Worm (Caenorhabditis elegans) whole organism, L2 larva: Measurements from ENCODE around the gene rab-19.

Experiments
- C34F6.9 ChIP-seq: fragments of 150-350 bp; optimal IDR thresholded peaks from 2 replicates; lab custom pipeline; 2014; ENCODE audit warnings: missing biosample characterization, missing genetic modification characterization
- F13H6.1 ChIP-seq: sonication (generic microtip); optimal IDR thresholded peaks from 2 replicates; lab custom pipeline; 2016; ENCODE audit warnings: missing genetic modification characterization, missing compliant biosample characterization
- R02D3.7 ChIP-seq: fragments of 150-350 bp; optimal IDR thresholded peaks from 2 replicates; lab custom pipeline; 2014; ENCODE audit warnings: missing biosample characterization, missing genetic modification characterization
- Y55F3AM.14 ChIP-seq: fragments of 200-800 bp; sonication (Bioruptor generic); optimal IDR thresholded peaks from 2 replicates; lab custom pipeline; 2018; ENCODE audit warnings: mild to moderate bottlenecking, missing genetic modification characterization, missing compliant biosample characterization
- aly-2 ChIP-seq: fragments of 150-350 bp; optimal IDR thresholded peaks from 2 replicates; lab custom pipeline; 2014; ENCODE audit warnings: missing biosample characterization, missing genetic modification characterization
- blmp-1 ChIP-seq: sonication (generic microtip); optimal IDR thresholded peaks from 2 replicates; lab custom pipeline; 2017; ENCODE audit warnings: missing genetic modification characterization, mild to moderate bottlenecking, missing compliant biosample characterization, antibody characterized with exemption, moderate library complexity; ENCODE audit not compliant: insufficient read depth
- ceh-16 ChIP-seq: fragments of 150-350 bp; optimal IDR thresholded peaks from 2 replicates; lab custom pipeline; 2014; ENCODE audit warnings: missing biosample characterization, missing genetic modification characterization
- ceh-82 ChIP-seq: fragments of 150-350 bp; optimal IDR thresholded peaks from 2 replicates; lab custom pipeline; 2014; ENCODE audit warnings: missing biosample characterization, missing genetic modification characterization
- crh-2 ChIP-seq: sonication (generic microtip); optimal IDR thresholded peaks from 2 replicates; lab custom pipeline; 2017; ENCODE audit warnings: missing biosample characterization, missing genetic modification characterization
- dmd-4 ChIP-seq: sonication (generic microtip); optimal IDR thresholded peaks from 2 replicates; lab custom pipeline; 2017; ENCODE audit warnings: missing biosample characterization, missing genetic modification characterization
- egl-27 ChIP-seq: sonication (generic microtip); optimal IDR thresholded peaks from 3 replicates; lab custom pipeline; 2017; ENCODE audit warnings: missing biosample characterization, missing genetic modification reagents, missing genetic modification characterization
- elt-3 ChIP-seq: sonication (generic microtip); optimal IDR thresholded peaks from 2 replicates; lab custom pipeline; 2017; ENCODE audit warnings: missing biosample characterization, missing genetic modification characterization
- fos-1 ChIP-seq: fragments of 150-350 bp; optimal IDR thresholded peaks from 2 replicates; lab custom pipeline; 2014; ENCODE audit warnings: missing biosample characterization, missing genetic modification characterization
- lin-11 ChIP-seq: fragments of 150-350 bp; sonication (generic microtip); optimal IDR thresholded peaks from 2 replicates; lab custom pipeline; 2014; ENCODE audit warnings: missing biosample characterization, missing genetic modification characterization, inconsistent platforms, mixed read lengths
- lin-13 ChIP-seq: fragments of 150-350 bp; optimal IDR thresholded peaks from 2 replicates; lab custom pipeline; 2014; ENCODE audit warnings: missing biosample characterization, missing genetic modification reagents, missing genetic modification characterization
- lin-39 ChIP-seq: fragments of 150-350 bp; optimal IDR thresholded peaks from 2 replicates; lab custom pipeline; 2014; ENCODE audit warnings: missing biosample characterization, missing genetic modification reagents, missing genetic modification characterization
- mab-5 ChIP-seq: fragments of 150-350 bp; optimal IDR thresholded peaks from 2 replicates; lab custom pipeline; 2014; ENCODE audit warnings: missing biosample characterization, missing genetic modification characterization
- mbf-1 ChIP-seq: sonication (generic microtip); optimal IDR thresholded peaks from 2 replicates; lab custom pipeline; 2017; ENCODE audit warnings: missing biosample characterization, missing genetic modification characterization
- mdl-1 ChIP-seq, 2 experiments: fragments of 150-350 bp in 1 of 2; sonication (generic microtip) in 1 of 2; optimal IDR thresholded peaks; 2 replicates each; lab custom pipeline; 2017; ENCODE audit warnings: missing biosample characterization in 2 of 2, missing genetic modification characterization in 2 of 2
- nhr-10 ChIP-seq: sonication (generic microtip); optimal IDR thresholded peaks from 2 replicates; lab custom pipeline; 2017; ENCODE audit warnings: missing biosample characterization, missing genetic modification characterization
- nhr-11 ChIP-seq: fragments of 150-350 bp; optimal IDR thresholded peaks from 2 replicates; lab custom pipeline; 2014; ENCODE audit warnings: missing biosample characterization, missing genetic modification characterization
- nhr-12 ChIP-seq: fragments of 150-350 bp; optimal IDR thresholded peaks from 2 replicates; lab custom pipeline; 2014; ENCODE audit warnings: missing biosample characterization, missing genetic modification characterization
- nhr-21 ChIP-seq: fragments of 150-350 bp; optimal IDR thresholded peaks from 2 replicates; lab custom pipeline; 2014; ENCODE audit warnings: missing biosample characterization, missing genetic modification characterization
- nhr-237 ChIP-seq: fragments of 150-350 bp; optimal IDR thresholded peaks from 2 replicates; lab custom pipeline; 2014; ENCODE audit warnings: missing biosample characterization, missing genetic modification characterization
- nhr-6 ChIP-seq: fragments of 150-350 bp; optimal IDR thresholded peaks from 2 replicates; lab custom pipeline; 2014; ENCODE audit warnings: missing biosample characterization, missing genetic modification characterization
- nhr-77 ChIP-seq: fragments of 150-350 bp; optimal IDR thresholded peaks from 2 replicates; lab custom pipeline; 2014; ENCODE audit warnings: missing biosample characterization, missing genetic modification characterization
- peb-1 ChIP-seq: fragments of 150-350 bp; optimal IDR thresholded peaks from 2 replicates; lab custom pipeline; 2014; ENCODE audit warnings: missing biosample characterization, missing genetic modification characterization
- sem-4 ChIP-seq: fragments of 150-350 bp; optimal IDR thresholded peaks from 2 replicates; lab custom pipeline; 2014; ENCODE audit warnings: missing biosample characterization, missing genetic modification reagents, missing genetic modification characterization
- sma-3 ChIP-seq: sonication (generic microtip); optimal IDR thresholded peaks from 2 replicates; lab custom pipeline; 2016; ENCODE audit warnings: missing genetic modification reagents, missing genetic modification characterization, missing compliant biosample characterization
- snpc-4 ChIP-seq: fragments of 150-350 bp; optimal IDR thresholded peaks from 2 replicates; lab custom pipeline; 2014; ENCODE audit warnings: missing biosample characterization, missing genetic modification characterization
- unc-39 ChIP-seq: fragments of 150-350 bp; optimal IDR thresholded peaks from 2 replicates; lab custom pipeline; 2014; ENCODE audit warnings: missing biosample characterization, missing genetic modification characterization
- unc-55 ChIP-seq: fragments of 150-350 bp; sonication (generic microtip); optimal IDR thresholded peaks from 3 replicates; lab custom pipeline; 2014; ENCODE audit warnings: missing biosample characterization, missing genetic modification reagents, missing genetic modification characterization
- unc-62 ChIP-seq: fragments of 150-350 bp; optimal IDR thresholded peaks from 2 replicates; lab custom pipeline; 2014; ENCODE audit warnings: missing biosample characterization, missing genetic modification reagents, missing genetic modification characterization
- zag-1 ChIP-seq: fragments of 150-350 bp; optimal IDR thresholded peaks from 2 replicates; lab custom pipeline; 2014; ENCODE audit warnings: missing biosample characterization, missing genetic modification characterization
- ztf-1 ChIP-seq: fragments of 200-800 bp; sonication (Bioruptor generic); conservative IDR thresholded peaks from 2 replicates; pipeline ENCODE4 v1.3.6; 2022; ENCODE audit warnings: missing genetic modification characterization, missing compliant biosample characterization
- ztf-11 ChIP-seq: sonication (generic microtip); optimal IDR thresholded peaks from 2 replicates; lab custom pipeline; 2017; ENCODE audit warnings: missing biosample characterization, missing genetic modification characterization

The rab-19 gene

ce11 chrIV:13364869-13365268 lies 19.3 kb downstream of the rab-19 start, which contains the start of gene srsx-25:
Gene srsx-25, plus strand, starts transcription at chrIV:13365169.
- TF ChIP-seq fos-1 (tag; lab: Kevin White, UChicago) (no peak), mdl-1 (tag; optimal IDR thresholded peaks at IDR 0.05; lab: Kevin White, UChicago) (no peak), zag-1 (tag; lab: Kevin White, UChicago) (no peak), nhr-12 (no peak), egl-27 (no peak), lin-39 (tag; lab: Kevin White, UChicago) (no peak), nhr-21 (tag; lab: Kevin White, UChicago) (no peak), nhr-6 (tag; lab: Kevin White, UChicago) (no peak), ceh-82 (tag; lab: Kevin White, UChicago) (no peak), ztf-11 (no peak), sma-3 (GFP tag; lab: Kevin White, UChicago) (no peak), R02D3.7 (tag; lab: Kevin White, UChicago) (no peak), blmp-1 (tag; lab: Kevin White, UChicago) (no peak), lin-13 (GFP tag; lab: Kevin White, UChicago) (no peak), sem-4 (no peak), nhr-237 (tag; lab: Kevin White, UChicago) (no peak), F13H6.1 (tag; lab: Kevin White, UChicago) (no peak), unc-39 (tag; lab: Kevin White, UChicago) (no peak), ceh-16 (tag; lab: Kevin White, UChicago) (no peak)

DNA sequence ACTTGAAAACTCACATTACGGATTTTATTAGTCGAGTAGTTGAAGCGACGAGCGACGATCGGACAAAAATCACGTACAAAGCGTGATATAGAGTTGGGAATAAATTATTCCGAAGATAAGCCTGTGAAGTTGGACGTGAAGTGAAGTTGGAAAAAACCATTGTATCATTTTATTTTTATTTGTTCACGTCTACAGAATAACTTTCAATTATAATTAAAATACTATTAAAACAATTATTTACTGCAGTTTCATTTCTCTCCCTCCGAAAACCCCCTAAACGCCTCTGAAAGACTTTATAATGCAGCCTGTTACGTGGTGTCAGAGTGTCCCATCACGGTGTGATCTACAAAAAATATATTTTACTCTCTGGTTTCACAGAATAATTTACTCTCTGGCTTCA lies 24.0 kb downstream of the rab-19 start, which contains the start of gene Y62E10A.3:
Gene Y62E10A.3, minus strand, starts transcription at position 101 of the 400 bp plus-strand sequence.
- no peak for TF ChIP-seq blmp-1 (tag; lab: Kevin White, UChicago)
- TF ChIP-seq sem-4 = no peak
- TF ChIP-seq C34F6.9 = no peak
- no peak for TF ChIP-seq peb-1 (tag; lab: Kevin White, UChicago)
- TF ChIP-seq ztf-1 = no peak
- no peak for TF ChIP-seq unc-62 (GFP tag; lab: Kevin White, UChicago)
- no peak for TF ChIP-seq unc-55 (GFP tag; lab: Kevin White, UChicago)
- TF ChIP-seq nhr-77 (tag; lab: Kevin White, UChicago) = no peak
- TF ChIP-seq lin-13 (GFP tag; lab: Kevin White, UChicago) = no peak
- no peak for TF ChIP-seq unc-39 (tag; lab: Kevin White, UChicago)
- TF ChIP-seq nhr-11 (tag; lab: Kevin White, UChicago) = no peak
- no peak for TF ChIP-seq nhr-10 (tag; lab: Kevin White, UChicago)
- no peak for TF ChIP-seq mbf-1 (tag; lab: Kevin White, UChicago)
- TF ChIP-seq, all 48 proteins: peak for 0

DNA sequence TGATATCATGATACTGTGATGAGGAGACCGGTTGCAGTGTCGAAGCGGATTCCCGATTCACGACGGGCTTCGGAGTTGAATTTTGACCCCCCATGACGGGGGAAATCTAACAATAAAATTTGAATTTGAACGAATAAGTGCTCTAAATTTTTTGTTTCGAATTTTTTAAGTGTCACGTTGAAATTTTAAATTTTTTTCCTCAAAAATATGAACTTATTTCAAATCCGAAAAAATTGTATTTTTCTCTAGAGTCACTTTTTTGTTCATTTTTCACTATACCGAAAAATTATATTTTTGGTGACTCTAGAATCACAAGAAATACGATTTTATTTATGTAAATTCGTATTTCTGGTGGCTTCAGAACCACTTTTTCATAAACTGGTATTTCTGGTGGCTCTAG lies 25.7 kb downstream of the rab-19 start, which contains the start of gene W02A2.8:
Gene W02A2.8, minus strand, starts transcription at position 101 of the 400 bp plus-strand sequence.
- TF ChIP-seq Y55F3AM.14 (GFP tag; lab: Kevin White, UChicago) (no peak), mab-5 (no peak), fos-1 (tag; lab: Kevin White, UChicago) (no peak)

- no peak for TF ChIP-seq crh-2
- TF ChIP-seq F13H6.1 (tag; lab: Kevin White, UChicago) = no peak
- no peak for TF ChIP-seq elt-3 (tag; lab: Kevin White, UChicago)
- TF ChIP-seq aly-2 = no peak
- no peak for TF ChIP-seq snpc-4 (tag; lab: Kevin White, UChicago)
- no peak for TF ChIP-seq R02D3.7 (tag; lab: Kevin White, UChicago)
- no peak for TF ChIP-seq nhr-237 (tag; lab: Kevin White, UChicago)
- TF ChIP-seq lin-11 (tag; lab: Kevin White, UChicago) = no peak
- TF ChIP-seq, all 48 proteins: peak for 0
Observed at ce11 chrIV:13356005-13356404, 28.2 kb downstream of the rab-19 start.

- TF ChIP-seq mab-5 = no peak
- TF ChIP-seq dmd-4 = no peak
- no peak for TF ChIP-seq unc-62 (GFP tag; lab: Kevin White, UChicago)
- no peak for TF ChIP-seq mdl-1 (tag; optimal IDR thresholded peaks at IDR 0.05; lab: Kevin White, UChicago)
Observed at ce11 chrIV:13354044-13354443, 30.1 kb downstream of the rab-19 start.
